Worm (Caenorhabditis elegans) whole organism, late embryonic: ENCODE data around the gene B0496.11.

ENCODE experiments used
- T23F11.4 ChIP-seq: fragments of 200-800 bp; sonication (Bioruptor generic); optimal IDR thresholded peaks from 2 replicates; lab custom pipeline; 2018; ENCODE audit warnings: mild to moderate bottlenecking, missing genetic modification characterization, missing compliant biosample characterization
- ama-1 ChIP-seq: fragments of 150-350 bp; optimal IDR thresholded peaks from 2 replicates; lab custom pipeline; 2014
- che-1 ChIP-seq: sonication (generic microtip); optimal IDR thresholded peaks from 2 replicates; lab custom pipeline; 2016; ENCODE audit warnings: mild to moderate bottlenecking, missing genetic modification characterization, missing compliant biosample characterization
- dmd-4 ChIP-seq: sonication (generic microtip); optimal IDR thresholded peaks from 2 replicates; lab custom pipeline; 2016; ENCODE audit warnings: borderline replicate concordance, missing genetic modification characterization, missing compliant biosample characterization
- hlh-30 ChIP-seq: sonication (generic microtip); optimal IDR thresholded peaks from 2 replicates; lab custom pipeline; 2017; ENCODE audit warnings: antibody characterized with exemption, missing genetic modification characterization, missing compliant biosample characterization; ENCODE audit not compliant: insufficient read depth
- odd-2 ChIP-seq: sonication (generic microtip); optimal IDR thresholded peaks from 2 replicates; lab custom pipeline; 2017; ENCODE audit warnings: antibody characterized with exemption, mild to moderate bottlenecking, missing genetic modification characterization, missing compliant biosample characterization
- pat-9 ChIP-seq: fragments of 200-800 bp; sonication (Bioruptor generic); optimal IDR thresholded peaks from 2 replicates; lab custom pipeline; 2018; ENCODE audit warnings: mild to moderate bottlenecking, missing genetic modification characterization, moderate library complexity, missing compliant biosample characterization
- pqm-1 ChIP-seq: sonication (generic microtip); optimal IDR thresholded peaks from 2 replicates; lab custom pipeline; 2016; ENCODE audit warnings: missing genetic modification characterization, missing compliant biosample characterization
- ref-2 ChIP-seq: sonication (generic microtip); optimal IDR thresholded peaks from 2 replicates; lab custom pipeline; 2016; ENCODE audit warnings: missing genetic modification characterization, missing compliant biosample characterization
- rnt-1 ChIP-seq: sonication (generic microtip); optimal IDR thresholded peaks from 2 replicates; lab custom pipeline; 2016; ENCODE audit warnings: missing genetic modification characterization, missing compliant biosample characterization
- unc-3 ChIP-seq, 2 experiments: fragments of 200-800 bp in 1 of 2; sonication (Bioruptor generic) in 1 of 2; sonication (generic microtip) in 1 of 2; conservative IDR thresholded peaks in 1 of 2; optimal IDR thresholded peaks in 1 of 2; 2 replicates each; pipeline versions ENCODE4 v1.3.6 to Lab custom; 2016 to 2022; ENCODE audit warnings: missing compliant biosample characterization in 2 of 2, missing genetic modification characterization in 2 of 2, missing genetic modification reagents in 1 of 2
- unc-55 ChIP-seq: sonication (generic microtip); optimal IDR thresholded peaks from 2 replicates; lab custom pipeline; 2017; ENCODE audit warnings: missing biosample characterization, missing genetic modification reagents, missing genetic modification characterization
- unc-86 ChIP-seq: sonication (generic microtip); optimal IDR thresholded peaks from 2 replicates; lab custom pipeline; 2016; ENCODE audit warnings: missing genetic modification characterization, missing compliant biosample characterization

DNA sequence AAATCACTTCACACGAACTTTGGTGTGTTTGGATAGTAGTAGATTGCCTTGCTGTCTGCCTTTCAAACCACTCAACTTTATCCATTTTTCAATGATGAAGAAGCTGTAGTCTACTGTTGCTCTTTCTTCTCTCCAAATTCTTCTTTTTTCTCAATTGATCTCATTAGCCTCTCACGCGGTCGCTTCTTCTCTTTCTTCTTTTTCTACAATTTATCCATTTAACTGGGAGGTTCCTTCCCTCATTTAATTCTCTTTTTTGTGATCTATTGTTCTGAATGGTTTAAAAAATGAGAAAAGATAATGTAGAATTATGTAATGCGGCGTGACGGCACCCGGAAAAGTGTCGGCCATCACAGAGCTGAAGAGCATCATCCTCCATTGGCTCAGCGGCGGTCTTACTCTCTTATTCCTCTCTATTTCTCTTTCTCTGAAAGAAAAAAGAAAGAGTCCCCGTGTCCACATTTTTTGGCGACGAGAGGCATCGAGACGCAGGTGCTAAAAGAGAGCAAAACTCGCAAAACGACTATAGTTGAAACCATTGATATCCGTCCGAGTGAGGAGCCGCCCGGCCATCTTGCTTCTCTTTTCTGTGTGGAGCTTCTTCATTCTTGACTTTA lies 33.1 kb downstream of the B0496.11 start:
- TF ChIP-seq rnt-1 (tag; lab: Kevin White, UChicago) (no peak), hlh-30 (no peak), unc-55 (no peak), unc-3 (GFP tag; conservative IDR thresholded peaks at IDR 0.05; lab: Robert Waterston, UW) (no peak), unc-3 (tag; optimal IDR thresholded peaks at IDR 0.05; lab: Kevin White, UChicago) (no peak), T23F11.4 (GFP tag; lab: Kevin White, UChicago) (no peak), ref-2 (tag; lab: Kevin White, UChicago) (no peak), ama-1 (lab: Kevin White, UChicago) (no peak), pqm-1 (tag; lab: Kevin White, UChicago) (no peak), unc-86 (tag; lab: Kevin White, UChicago) (no peak), che-1 (tag; lab: Kevin White, UChicago) (no peak), pat-9 (no peak), odd-2 (tag; lab: Kevin White, UChicago) (no peak), dmd-4 (no peak)
